ENCODE assay signal across 5 fruit fly cellular contexts in genomic region chr3R:19627792-19628522, dm6.
TF ChIP-seq lines count a peak whose summit lies in the region.

No protein-coding gene starts in this region.

- peak; percentile 1 for TF ChIP-seq CTCF in whole organism, embryonic (GFP tag; optimal IDR thresholded peaks at IDR 0.05; lab: Kevin White, UChicago)

TF ChIP-seq in whole organism, adult, 20 proteins besides CTCF, POLR2A, EP300 and RAD21:
- TF ChIP-seq CG7045 (GFP tag; optimal IDR thresholded peaks at IDR 0.05; lab: Kevin White, UChicago) (peak; percentile 37), pad (GFP tag; optimal IDR thresholded peaks at IDR 0.05; lab: Kevin White, UChicago) (peak; percentile 7), CG12768 (GFP tag; optimal IDR thresholded peaks at IDR 0.05; lab: Kevin White, UChicago) (no peak), kay (GFP tag; lab: Kevin White, UChicago; ENCODE audit: borderline replicate concordance) (peak; percentile 23)

TF ChIP-seq in whole organism, embryonic, 481 proteins besides CTCF, POLR2A, EP300 and RAD21 (continues in another document):
- TF ChIP-seq Mrtf (GFP tag; IDR thresholded peaks at IDR 0.05; lab: Robert Waterston, UW) (no peak), zfh1 (GFP tag; IDR thresholded peaks at IDR 0.05; lab: Robert Waterston, UW) (0 out of 3 replicates have a peak, but pooled peaks have one; percentile 4), Neu2 (GFP tag; optimal IDR thresholded peaks at IDR 0.05; lab: Kevin White, UChicago; ENCODE audit: borderline replicate concordance) (no peak), tin (GFP tag; optimal IDR thresholded peaks at IDR 0.05; lab: Kevin White, UChicago) (peak; percentile 42), lmd (GFP tag; IDR thresholded peaks at IDR 0.05; lab: Robert Waterston, UW) (peak; percentile 35; the same call in 1 of the 2 replicates), Dip2 (GFP tag; IDR thresholded peaks at IDR 0.05; lab: Robert Waterston, UW) (no peak), CG42726 (GFP tag; IDR thresholded peaks at IDR 0.05; lab: Robert Waterston, UW; ENCODE audit: partially characterized antibody) (no peak), bab2 (GFP tag; optimal IDR thresholded peaks at IDR 0.05; lab: Kevin White, UChicago) (no peak), ewg (GFP tag; optimal IDR thresholded peaks at IDR 0.05; lab: Kevin White, UChicago) (no peak), CG1024 (GFP tag; IDR thresholded peaks at IDR 0.05; lab: Robert Waterston, UW) (no peak), CG1529 (GFP tag; optimal IDR thresholded peaks at IDR 0.05; lab: Kevin White, UChicago) (no peak), dan (GFP tag; IDR thresholded peaks at IDR 0.05; lab: Robert Waterston, UW) (no peak), Oli (tag; optimal IDR thresholded peaks at IDR 0.05; lab: Kevin White, UChicago) (peak; percentile 5), Tbp (GFP tag; optimal IDR thresholded peaks at IDR 0.05; lab: Kevin White, UChicago) (no peak), knrl (GFP tag; IDR thresholded peaks at IDR 0.05; lab: Robert Waterston, UW; ENCODE audit: partially characterized antibody) (no peak), klu (GFP tag; IDR thresholded peaks at IDR 0.05; lab: Robert Waterston, UW) (no peak; the same call in 1 of the 2 replicates), slp2 (GFP tag; optimal IDR thresholded peaks at IDR 0.05; lab: Kevin White, UChicago) (no peak), Drgx (GFP tag; IDR thresholded peaks at IDR 0.05; lab: Robert Waterston, UW) (no peak), CG30403 (GFP tag; optimal IDR thresholded peaks at IDR 0.05; lab: Kevin White, UChicago) (peak; percentile 30), H15 (GFP tag; IDR thresholded peaks at IDR 0.05; lab: Robert Waterston, UW) (no peak), Gug (GFP tag; IDR thresholded peaks at IDR 0.05; lab: Robert Waterston, UW) (no peak), bigmax (GFP tag; optimal IDR thresholded peaks at IDR 0.05; lab: Kevin White, UChicago) (no peak)

TF ChIP-seq in whole organism, prepupa, 60 proteins besides CTCF, POLR2A, EP300 and RAD21:
- TF ChIP-seq CG11762 (GFP tag; optimal IDR thresholded peaks at IDR 0.05; lab: Kevin White, UChicago; ENCODE audit: insufficient read depth) (peak; percentile 26), OdsH (GFP tag; optimal IDR thresholded peaks at IDR 0.05; lab: Kevin White, UChicago) (no peak), CG32006 (GFP tag; optimal IDR thresholded peaks at IDR 0.05; lab: Kevin White, UChicago) (peak; percentile 40), Met (GFP tag; optimal IDR thresholded peaks at IDR 0.05; lab: Kevin White, UChicago) (no peak), Ets96B (tag; optimal IDR thresholded peaks at IDR 0.05; lab: Kevin White, UChicago) (peak; percentile 15), spab (GFP tag; optimal IDR thresholded peaks at IDR 0.05; lab: Kevin White, UChicago) (peak; percentile 1), CG6276 (GFP tag; optimal IDR thresholded peaks at IDR 0.05; lab: Kevin White, UChicago) (peak; percentile 18), CG3032 (tag; optimal IDR thresholded peaks at IDR 0.05; lab: Kevin White, UChicago) (peak; percentile 1), salr (GFP tag; optimal IDR thresholded peaks at IDR 0.05; lab: Kevin White, UChicago) (peak in 1 of 2 experiments; percentile 2), Eip78C (GFP tag; lab: Kevin White, UChicago) (peak; percentile 49), dsx (GFP tag; optimal IDR thresholded peaks at IDR 0.05; lab: Kevin White, UChicago; ENCODE audit: poor library complexity, severe bottlenecking) (no peak), CG15336 (GFP tag; IDR thresholded peaks at IDR 0.05; lab: Robert Waterston, UW) (0 out of 2 replicates have a peak, but pooled peaks have one; percentile 15), CG34406 (GFP tag; optimal IDR thresholded peaks at IDR 0.05; lab: Kevin White, UChicago) (no peak), Hr38 (GFP tag; optimal IDR thresholded peaks at IDR 0.05; lab: Kevin White, UChicago) (no peak), CG3919 (GFP tag; optimal IDR thresholded peaks at IDR 0.05; lab: Kevin White, UChicago) (peak; percentile 28)

TF ChIP-seq in whole organism, pupa, 21 proteins besides CTCF, POLR2A, EP300 and RAD21:
- TF ChIP-seq Pif1A (GFP tag; optimal IDR thresholded peaks at IDR 0.05; lab: Kevin White, UChicago) (peak; percentile 26), D1 (tag; optimal IDR thresholded peaks at IDR 0.05; lab: Kevin White, UChicago) (no peak), CG14655 (GFP tag; optimal IDR thresholded peaks at IDR 0.05; lab: Kevin White, UChicago) (peak; percentile 78), CG8159 (tag; optimal IDR thresholded peaks at IDR 0.05; lab: Kevin White, UChicago) (peak; percentile 41), Ets98B (GFP tag; IDR thresholded peaks at IDR 0.05; lab: Robert Waterston, UW) (no peak), CG17806 (tag; optimal IDR thresholded peaks at IDR 0.05; lab: Kevin White, UChicago) (peak; percentile 18), CG8301 (tag; optimal IDR thresholded peaks at IDR 0.05; lab: Kevin White, UChicago) (peak; percentile 68), CG4496 (GFP tag; IDR thresholded peaks at IDR 0.05; lab: Robert Waterston, UW) (no peak)

TF ChIP-seq in whole organism, wandering third instar larva, 38 proteins besides CTCF, POLR2A, EP300 and RAD21:
- TF ChIP-seq rgr (GFP tag; optimal IDR thresholded peaks at IDR 0.05; lab: Kevin White, UChicago) (no peak), pan (optimal IDR thresholded peaks at IDR 0.05; lab: Kevin White, UChicago) (peak; percentile 26), Hr83 (GFP tag; optimal IDR thresholded peaks at IDR 0.05; lab: Kevin White, UChicago; ENCODE audit: poor library complexity, severe bottlenecking) (no peak), CG9705 (GFP tag; optimal IDR thresholded peaks at IDR 0.05; lab: Kevin White, UChicago) (no peak)
